Worm (Caenorhabditis elegans) whole organism, midembryonic: ENCODE data around the gene Y39A1A.9.

ENCODE experiments used
- T22C8.4 ChIP-seq: fragments of 200-800 bp; sonication (Bioruptor generic); IDR thresholded peaks from 2 replicates; pipeline ENCODE4 v1.3.6; 2022; ENCODE audit warnings: missing genetic modification characterization, missing compliant biosample characterization
- flt-1 ChIP-seq: fragments of 200-800 bp; sonication (Bioruptor generic); IDR thresholded peaks from 2 replicates; pipeline ENCODE4 v1.3.6; 2022; ENCODE audit warnings: missing genetic modification characterization, missing compliant biosample characterization
- klf-2 ChIP-seq: fragments of 200-800 bp; sonication (Bioruptor generic); conservative IDR thresholded peaks from 2 replicates; pipeline ENCODE4 v1.3.6; 2022; ENCODE audit warnings: missing genetic modification reagents, missing genetic modification characterization, missing compliant biosample characterization
- ztf-29 ChIP-seq: fragments of 200-800 bp; sonication (Bioruptor generic); IDR thresholded peaks from 2 replicates; pipeline ENCODE4 v1.3.6; 2022; ENCODE audit warnings: missing genetic modification reagents, missing genetic modification characterization, missing compliant biosample characterization

- TF ChIP-seq T22C8.4, result no peak
- no peak for TF ChIP-seq ztf-29
- no peak for TF ChIP-seq flt-1 (GFP tag; lab: Robert Waterston, UW)
- no peak for TF ChIP-seq klf-2 (GFP tag; lab: Robert Waterston, UW)
These were observed 9.5 kb upstream of the Y39A1A.9 start, which contains the start of the genes dhs-11 and orc-1 for ce11 chrIII:10642781-10643180.
